Worm (Caenorhabditis elegans): ENCODE measurements around the gene C10E2.1.
A peak's percentile ranks its signal among the peaks of the same experiment; 100 is the strongest.

Gene C10E2.1

ce11 chrX:16772112-16772731 is 9.6 kb downstream of the C10E2.1 start:
- TF ChIP-seq K02D7.2 (tag; optimal IDR thresholded peaks at IDR 0.05) (no peak), nhr-232 (tag; optimal IDR thresholded peaks at IDR 0.05) (no peak), ets-4 (tag; optimal IDR thresholded peaks at IDR 0.05) (no peak), pax-1 (tag; optimal IDR thresholded peaks at IDR 0.05) (no peak), che-1 (tag; optimal IDR thresholded peaks at IDR 0.05) (no peak), pag-3 (tag; optimal IDR thresholded peaks at IDR 0.05; ENCODE audit: borderline replicate concordance) (no peak), hlh-15 (tag; optimal IDR thresholded peaks at IDR 0.05) (no peak), ceh-6 (GFP tag; optimal IDR thresholded peaks at IDR 0.05) (no peak), hlh-6 (tag; optimal IDR thresholded peaks at IDR 0.05) (no peak), elt-2 (tag; optimal IDR thresholded peaks at IDR 0.05) (no peak), nhr-11 (tag; optimal IDR thresholded peaks at IDR 0.05) (no peak), fkh-6 (tag; optimal IDR thresholded peaks at IDR 0.05) (no peak), madf-2 (tag; optimal IDR thresholded peaks at IDR 0.05) (no peak), mec-3 (tag; optimal IDR thresholded peaks at IDR 0.05; ENCODE audit: borderline replicate concordance) (no peak), syd-9 (tag; optimal IDR thresholded peaks at IDR 0.05) (no peak), ceh-48 (tag; optimal IDR thresholded peaks at IDR 0.05) (no peak), npax-4 (tag; optimal IDR thresholded peaks at IDR 0.05) (no peak), pha-4 (tag; optimal IDR thresholded peaks at IDR 0.05) (no peak), ceh-30 (tag; optimal IDR thresholded peaks at IDR 0.05) (no peak), sdc-2 (tag; optimal IDR thresholded peaks at IDR 0.05) (no peak)

- TF ChIP-seq pax-1 (tag; optimal IDR thresholded peaks at IDR 0.05) = no peak
- TF ChIP-seq dve-1 (tag; optimal IDR thresholded peaks at IDR 0.05) = no peak
- no peak for TF ChIP-seq hlh-13 (GFP tag; optimal IDR thresholded peaks at IDR 0.05)
- TF ChIP-seq ceh-31 (tag; optimal IDR thresholded peaks at IDR 0.05) = no peak
Measured at ce11 chrX:16773421-16773820, 10.8 kb downstream of the C10E2.1 start.

- TF ChIP-seq elt-2 (tag; optimal IDR thresholded peaks at IDR 0.05) (peak; percentile 54), pax-1 (tag; optimal IDR thresholded peaks at IDR 0.05) (no peak)
Measured at ce11 chrX:16775335-16775835, 12.8 kb downstream of the C10E2.1 start.

ce11 chrX:16782797-16783259 is 20.2 kb downstream of the C10E2.1 start, which contains the start of gene T01C8.3:
T01C8.3 (minus strand) TSS chrX:16783209.
- TF ChIP-seq elt-4 (tag; optimal IDR thresholded peaks at IDR 0.05) = no peak
- TF ChIP-seq ceh-45 (GFP tag; IDR thresholded peaks at IDR 0.05) = no peak
- TF ChIP-seq pha-2 (tag; optimal IDR thresholded peaks at IDR 0.05) = no peak
- TF ChIP-seq rnt-1 (tag; optimal IDR thresholded peaks at IDR 0.05) = no peak
- TF ChIP-seq hlh-8 (tag; optimal IDR thresholded peaks at IDR 0.05) = no peak
- no peak for TF ChIP-seq ceh-9 (tag; optimal IDR thresholded peaks at IDR 0.05)
- TF ChIP-seq eyg-1 (tag; optimal IDR thresholded peaks at IDR 0.05) = no peak
- TF ChIP-seq hlh-6 (tag; optimal IDR thresholded peaks at IDR 0.05) = no peak
- no peak for TF ChIP-seq sox-4 (tag; optimal IDR thresholded peaks at IDR 0.05)
- no peak for TF ChIP-seq elt-2 (tag; optimal IDR thresholded peaks at IDR 0.05)
- no peak for TF ChIP-seq ceh-24 (tag; optimal IDR thresholded peaks at IDR 0.05)
- TF ChIP-seq C38D4.7 (GFP tag; optimal IDR thresholded peaks at IDR 0.05) = no peak
- no peak for TF ChIP-seq ceh-22 (tag; optimal IDR thresholded peaks at IDR 0.05)
- no peak for TF ChIP-seq hlh-30 (tag; optimal IDR thresholded peaks at IDR 0.05; ENCODE audit: insufficient read depth)
- no peak for TF ChIP-seq unc-3 (GFP tag; conservative IDR thresholded peaks at IDR 0.05)
- no peak for TF ChIP-seq unc-3 (tag; optimal IDR thresholded peaks at IDR 0.05)
